Fruit fly (Drosophila melanogaster) whole organism, adult: ENCODE measurements around the gene CG7276.

Experiments
- CG11617 ChIP-seq: fragments of 200-800 bp; sonication (Bioruptor generic); optimal IDR thresholded peaks from 2 replicates; lab custom pipeline; 2017; ENCODE audit warnings: mild to moderate bottlenecking, missing biosample characterization, missing genetic modification reagents, missing genetic modification characterization
- CG12768 ChIP-seq: fragments of 200-800 bp; sonication (Bioruptor generic); optimal IDR thresholded peaks from 2 replicates; lab custom pipeline; 2017; ENCODE audit warnings: missing biosample characterization, missing genetic modification characterization, mild to moderate bottlenecking, moderate library complexity, missing genetic modification reagents
- CG14711 ChIP-seq: fragments of 200-800 bp; sonication (Bioruptor generic); optimal IDR thresholded peaks from 2 replicates; lab custom pipeline; 2018; ENCODE audit warnings: missing biosample characterization, mild to moderate bottlenecking, missing genetic modification characterization, moderate library complexity
- CG1620 ChIP-seq: fragments of 200-800 bp; sonication (Bioruptor generic); optimal IDR thresholded peaks from 2 replicates; lab custom pipeline; 2016; ENCODE audit warnings: missing biosample characterization, missing genetic modification characterization
- CG33017 ChIP-seq: fragments of 200-800 bp; sonication (Bioruptor generic); optimal IDR thresholded peaks from 2 replicates; lab custom pipeline; 2018; ENCODE audit warnings: missing biosample characterization, mild to moderate bottlenecking, missing genetic modification characterization, moderate library complexity
- CG5204 ChIP-seq: fragments of 200-800 bp; sonication (Bioruptor generic); optimal IDR thresholded peaks from 2 replicates; lab custom pipeline; 2016; ENCODE audit warnings: missing biosample characterization, missing genetic modification characterization
- CG7045 ChIP-seq: fragments of 200-800 bp; sonication (Bioruptor generic); optimal IDR thresholded peaks from 2 replicates; lab custom pipeline; 2017; ENCODE audit warnings: missing biosample characterization, mild to moderate bottlenecking, missing genetic modification characterization
- CG7101 ChIP-seq: fragments of 200-800 bp; sonication (Bioruptor generic); optimal IDR thresholded peaks from 2 replicates; lab custom pipeline; 2018; ENCODE audit warnings: missing biosample characterization, mild to moderate bottlenecking, missing genetic modification characterization, moderate library complexity
- Clk ChIP-seq: fragments of 200-800 bp; sonication (Bioruptor generic); optimal IDR thresholded peaks from 2 replicates; lab custom pipeline; 2017; ENCODE audit warnings: missing biosample characterization, missing genetic modification characterization
- Crg-1 ChIP-seq: fragments of 200-800 bp; sonication (Bioruptor generic); optimal IDR thresholded peaks from 2 replicates; lab custom pipeline; 2016; ENCODE audit warnings: missing biosample characterization, missing genetic modification characterization
- Hr96 ChIP-seq: fragments of 200-800 bp; sonication (Bioruptor generic); optimal IDR thresholded peaks from 2 replicates; lab custom pipeline; 2016; ENCODE audit warnings: missing biosample characterization, missing genetic modification characterization
- Mnt ChIP-seq: fragments of 200-800 bp; sonication (Bioruptor generic); optimal IDR thresholded peaks from 2 replicates; lab custom pipeline; 2016; ENCODE audit warnings: missing biosample characterization, mild to moderate bottlenecking, missing genetic modification characterization
- bab1 ChIP-seq: fragments of 200-800 bp; sonication (Bioruptor generic); optimal IDR thresholded peaks from 3 replicates; lab custom pipeline; 2019; ENCODE audit warnings: missing biosample characterization, mild to moderate bottlenecking, missing genetic modification characterization, moderate library complexity
- cic ChIP-seq: fragments of 200-800 bp; sonication (Bioruptor generic); optimal IDR thresholded peaks from 2 replicates; lab custom pipeline; 2017; ENCODE audit warnings: missing biosample characterization, mild to moderate bottlenecking, missing genetic modification characterization, moderate library complexity
- cnc ChIP-seq, 2 experiments: fragments of >200 bp; optimal IDR thresholded peaks; 2 replicates each; lab custom pipeline; 2017
- kay ChIP-seq: fragments of 200-800 bp; sonication (Bioruptor generic); peaks from one replicate; lab custom pipeline; 2016; ENCODE audit warnings: missing biosample characterization, missing genetic modification characterization, borderline replicate concordance
- ovo ChIP-seq: fragments of 200-800 bp; sonication (Bioruptor generic); optimal IDR thresholded peaks from 2 replicates; lab custom pipeline; 2016; ENCODE audit warnings: missing biosample characterization, missing genetic modification characterization
- pad ChIP-seq: fragments of 200-800 bp; sonication (Bioruptor generic); optimal IDR thresholded peaks from 3 replicates; lab custom pipeline; 2017; ENCODE audit warnings: missing biosample characterization, missing genetic modification characterization, mild to moderate bottlenecking, moderate library complexity, missing genetic modification reagents
- tj ChIP-seq: fragments of 200-800 bp; sonication (Bioruptor generic); optimal IDR thresholded peaks from 3 replicates; lab custom pipeline; 2017; ENCODE audit warnings: missing biosample characterization, mild to moderate bottlenecking, missing genetic modification characterization, moderate library complexity
- toe ChIP-seq: fragments of 200-800 bp; sonication (Bioruptor generic); optimal IDR thresholded peaks from 2 replicates; lab custom pipeline; 2016; ENCODE audit warnings: missing biosample characterization, missing genetic modification characterization

CG7276 gene

dm6 chr3L:15532368-15533030, 34.5 kb downstream of the CG7276 start:
- TF ChIP-seq ovo = peak; percentile 57
- TF ChIP-seq tj (GFP tag; lab: Kevin White, UChicago) = peak; percentile 22
- TF ChIP-seq CG11617 = no peak
- TF ChIP-seq kay (GFP tag; lab: Kevin White, UChicago) = peak; percentile 83
- TF ChIP-seq Hr96 (GFP tag; lab: Kevin White, UChicago) = peak; percentile 23
- TF ChIP-seq CG5204 (GFP tag; lab: Kevin White, UChicago) = peak; percentile 2
- TF ChIP-seq toe (GFP tag; lab: Kevin White, UChicago) = peak; percentile 5
- TF ChIP-seq CG1620 (GFP tag; lab: Kevin White, UChicago) = no peak
- peak; percentile 82 for TF ChIP-seq CG12768 (GFP tag; lab: Kevin White, UChicago)
- TF ChIP-seq CG14711 = peak; percentile 23
- TF ChIP-seq cic (GFP tag; lab: Kevin White, UChicago) = no peak

- TF ChIP-seq CG5204 (GFP tag; lab: Kevin White, UChicago) = peak; percentile 23
- TF ChIP-seq CG7101 = peak; percentile 14
- TF ChIP-seq kay (GFP tag; lab: Kevin White, UChicago) = peak; percentile 85
- peak; percentile 24 for TF ChIP-seq CG14711
- TF ChIP-seq CG7045 (GFP tag; lab: Kevin White, UChicago) = no peak
- TF ChIP-seq Hr96 (GFP tag; lab: Kevin White, UChicago) = peak; percentile 7
These were observed 35.6 kb downstream of the CG7276 start for dm6 chr3L:15533402-15534129.

- TF ChIP-seq tj (GFP tag; lab: Kevin White, UChicago) = peak; percentile 56
- TF ChIP-seq ovo = no peak
- peak; percentile 40 for TF ChIP-seq pad (GFP tag; lab: Kevin White, UChicago)
- TF ChIP-seq bab1 (GFP tag; lab: Kevin White, UChicago) = peak; percentile 28
- TF ChIP-seq toe (GFP tag; lab: Kevin White, UChicago) = peak; percentile 79
- TF ChIP-seq CG5204 (GFP tag; lab: Kevin White, UChicago) = peak; percentile 78
- no peak for TF ChIP-seq kay (GFP tag; lab: Kevin White, UChicago)
- TF ChIP-seq Clk (GFP tag; lab: Kevin White, UChicago) = peak; percentile 13
- TF ChIP-seq Crg-1 (GFP tag; lab: Kevin White, UChicago) = peak; percentile 61
- no peak for TF ChIP-seq cnc (optimal IDR thresholded peaks at IDR 0.05; lab: Kevin White, UChicago)
- TF ChIP-seq CG14711 = no peak
- TF ChIP-seq Mnt = peak; percentile 55
- peak; percentile 86 for TF ChIP-seq CG11617
- TF ChIP-seq CG7045 (GFP tag; lab: Kevin White, UChicago) = peak; percentile 60
- peak; percentile 59 for TF ChIP-seq CG7101
- TF ChIP-seq CG12768 (GFP tag; lab: Kevin White, UChicago) = peak; percentile 51
- TF ChIP-seq Hr96 (GFP tag; lab: Kevin White, UChicago) = peak; percentile 64
- no peak for TF ChIP-seq cic (GFP tag; lab: Kevin White, UChicago)
- peak; percentile 43 for TF ChIP-seq CG33017
- peak; percentile 30 for TF ChIP-seq CG1620 (GFP tag; lab: Kevin White, UChicago)
These were observed 36.5 kb downstream of the CG7276 start for dm6 chr3L:15534274-15535227.

- TF ChIP-seq CG12768 (GFP tag; lab: Kevin White, UChicago) (no peak), kay (GFP tag; lab: Kevin White, UChicago) (peak; percentile 21), CG1620 (GFP tag; lab: Kevin White, UChicago) (no peak)
These were observed 37.2 kb downstream of the CG7276 start, which contains the start of gene CrebA for dm6 chr3L:15535228-15535598. Gene CrebA (plus strand): TSS chr3L:15535395.

dm6 chr3L:15535800-15536225, 37.8 kb downstream of the CG7276 start:
- TF ChIP-seq pad (GFP tag; lab: Kevin White, UChicago) = peak; percentile 92
- TF ChIP-seq Hr96 (GFP tag; lab: Kevin White, UChicago) = no peak

- no peak for TF ChIP-seq toe (GFP tag; lab: Kevin White, UChicago)
- TF ChIP-seq ovo = no peak
- TF ChIP-seq CG7045 (GFP tag; lab: Kevin White, UChicago) = no peak
- peak; percentile 38 for TF ChIP-seq kay (GFP tag; lab: Kevin White, UChicago)
These were observed 38.5 kb downstream of the CG7276 start for dm6 chr3L:15536550-15536949.
